Fruit fly (Drosophila melanogaster): ENCODE results near the gene CG42564.

The CG42564 gene

DNA sequence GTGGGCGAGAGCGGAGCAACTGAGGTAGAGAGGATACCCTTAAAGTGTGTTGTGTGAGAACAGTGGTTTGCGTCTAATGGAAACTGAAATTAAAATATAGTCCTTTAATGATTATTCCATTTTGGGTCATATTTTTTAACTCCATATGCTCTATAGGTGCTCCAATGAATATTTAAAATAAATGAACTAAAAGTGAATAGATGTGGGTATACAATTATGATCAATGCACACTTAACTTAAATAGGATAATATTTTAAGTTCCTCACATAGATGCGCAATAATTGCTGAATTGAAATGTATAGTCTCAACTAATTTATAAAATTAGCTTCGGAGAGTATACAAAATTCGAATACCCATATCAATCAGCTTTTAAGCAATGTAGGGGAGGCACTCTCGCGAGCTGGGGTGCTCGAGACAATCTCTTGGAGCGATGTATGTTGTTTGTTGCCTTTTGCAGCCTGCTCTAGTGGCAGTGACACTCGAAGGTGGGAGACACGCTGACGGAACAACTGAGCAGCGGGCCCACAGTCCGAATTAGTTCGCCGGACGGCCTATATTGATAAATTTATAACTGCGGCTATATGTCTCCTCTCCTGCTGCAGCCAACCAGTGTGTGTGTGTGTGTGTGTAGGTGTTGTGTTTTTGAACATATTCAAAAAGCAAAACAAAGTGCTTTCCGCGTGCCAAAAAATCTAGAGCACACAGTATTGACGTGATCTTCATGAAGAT is 20.5 kb upstream of the CG42564 start (continued):
- TF ChIP-seq CG42726 (GFP tag; IDR thresholded peaks at IDR 0.05; ENCODE audit: partially characterized antibody), result no peak
- peak; percentile 75 for TF ChIP-seq CG13775 (GFP tag; optimal IDR thresholded peaks at IDR 0.05)
- no peak for TF ChIP-seq sens-2 (GFP tag; IDR thresholded peaks at IDR 0.05)
- peak; percentile 57 for TF ChIP-seq Dip3 (GFP tag; optimal IDR thresholded peaks at IDR 0.05)
- TF ChIP-seq esg (GFP tag; conservative IDR thresholded peaks at IDR 0.05), result peak; percentile 50
- peak; percentile 65 for TF ChIP-seq Max (GFP tag; optimal IDR thresholded peaks at IDR 0.05)
- no peak for TF ChIP-seq dimm (GFP tag; IDR thresholded peaks at IDR 0.05)
- TF ChIP-seq pum (GFP tag; optimal IDR thresholded peaks at IDR 0.05), result peak; percentile 35
- TF ChIP-seq gfzf (GFP tag; optimal IDR thresholded peaks at IDR 0.05), result no peak
- peak; percentile 80 for TF ChIP-seq Meics (GFP tag; optimal IDR thresholded peaks at IDR 0.05)
- peak; percentile 47; the same call in 1 of the 2 replicates for TF ChIP-seq sisA (GFP tag; IDR thresholded peaks at IDR 0.05)
- TF ChIP-seq CG13624 (GFP tag; optimal IDR thresholded peaks at IDR 0.05), result peak; percentile 61
- peak; percentile 81 for TF ChIP-seq CG4424 (GFP tag; optimal IDR thresholded peaks at IDR 0.05)
- no peak for TF ChIP-seq oc (tag; optimal IDR thresholded peaks at IDR 0.05)
- TF ChIP-seq ham (GFP tag; IDR thresholded peaks at IDR 0.05), result no peak
- TF ChIP-seq emc (GFP tag; optimal IDR thresholded peaks at IDR 0.05), result no peak
- no peak for TF ChIP-seq ab (GFP tag; optimal IDR thresholded peaks at IDR 0.05)
- no peak for TF ChIP-seq her (GFP tag; optimal IDR thresholded peaks at IDR 0.05)
- peak; percentile 55; the same call in 1 of the 3 replicates for TF ChIP-seq ci (GFP tag; IDR thresholded peaks at IDR 0.05)
- TF ChIP-seq chn (GFP tag; optimal IDR thresholded peaks at IDR 0.05), result peak; percentile 76
- TF ChIP-seq vvl (GFP tag; IDR thresholded peaks at IDR 0.05), result no peak; the same call in 1 of the 2 replicates
- peak; percentile 2 for TF ChIP-seq CG7928 (GFP tag; optimal IDR thresholded peaks at IDR 0.05)
- TF ChIP-seq CG31365 (tag; optimal IDR thresholded peaks at IDR 0.05), result no peak
- TF ChIP-seq ERR (GFP tag; optimal IDR thresholded peaks at IDR 0.05), result no peak
- TF ChIP-seq CG13296 (GFP tag; optimal IDR thresholded peaks at IDR 0.05), result no peak
- TF ChIP-seq B-H2 (GFP tag; optimal IDR thresholded peaks at IDR 0.05), result no peak
- TF ChIP-seq CG30431 (GFP tag; optimal IDR thresholded peaks at IDR 0.05), result peak; percentile 61
- TF ChIP-seq hkb (optimal IDR thresholded peaks at IDR 0.05), result no peak
- TF ChIP-seq hkb (GFP tag; IDR thresholded peaks at IDR 0.05), result peak; percentile 67
- TF ChIP-seq fd96Cb (tag; optimal IDR thresholded peaks at IDR 0.05), result peak; percentile 82
- peak; percentile 52 for TF ChIP-seq kah (GFP tag; optimal IDR thresholded peaks at IDR 0.05)
- TF ChIP-seq CG15011 (GFP tag; optimal IDR thresholded peaks at IDR 0.05), result peak; percentile 77
- TF ChIP-seq run (tag; optimal IDR thresholded peaks at IDR 0.05), result no peak
- peak; percentile 58 for TF ChIP-seq CG5953 (GFP tag; IDR thresholded peaks at IDR 0.05)
- TF ChIP-seq ATbp (GFP tag; optimal IDR thresholded peaks at IDR 0.05), result peak; percentile 72
- peak; percentile 95 for TF ChIP-seq sens (GFP tag)
- no peak for TF ChIP-seq exex (tag; optimal IDR thresholded peaks at IDR 0.05)
- TF ChIP-seq mld (GFP tag; IDR thresholded peaks at IDR 0.05; ENCODE audit: partially characterized antibody), result no peak
- TF ChIP-seq CG12391 (tag; optimal IDR thresholded peaks at IDR 0.05), result peak; percentile 88
- TF ChIP-seq z (GFP tag; IDR thresholded peaks at IDR 0.05), result peak; percentile 79
- 0 out of 2 replicates have a peak, but pooled peaks have one; percentile 10 for TF ChIP-seq CG1024 (GFP tag; IDR thresholded peaks at IDR 0.05)
- TF ChIP-seq C15 (GFP tag; IDR thresholded peaks at IDR 0.05), result 0 out of 3 replicates have a peak, but pooled peaks have one; percentile 16
- no peak for TF ChIP-seq YL-1 (GFP tag; optimal IDR thresholded peaks at IDR 0.05)
- no peak for TF ChIP-seq zen2 (GFP tag; IDR thresholded peaks at IDR 0.05; ENCODE audit: partially characterized antibody)
- peak; percentile 70 for TF ChIP-seq bab2 (GFP tag; optimal IDR thresholded peaks at IDR 0.05)
- peak; percentile 89 for TF ChIP-seq PHDP (tag; optimal IDR thresholded peaks at IDR 0.05)
- peak; percentile 69 for TF ChIP-seq HHEX (GFP tag; optimal IDR thresholded peaks at IDR 0.05)
- 0 out of 2 replicates have a peak, but pooled peaks have one; percentile 19 for TF ChIP-seq Scr (GFP tag; IDR thresholded peaks at IDR 0.05; ENCODE audit: partially characterized antibody)
- TF ChIP-seq Taf1 (GFP tag; IDR thresholded peaks at IDR 0.05), result 0 out of 2 replicates have a peak, but pooled peaks have one; percentile 10

Measured in whole organism, embryonic.